Fruit fly (Drosophila melanogaster) whole organism: Measurements from ENCODE around the gene Sbp2.

Source experiments
- CG8478 ChIP-seq: fragments of >200 bp; optimal IDR thresholded peaks from 2 replicates; lab custom pipeline; 2018; ENCODE audit warnings: inconsistent platforms
- Dll ChIP-seq: fragments of >200 bp; optimal IDR thresholded peaks from 2 replicates; lab custom pipeline; 2017
- EcR ChIP-seq, 2 experiments: fragments of >200 bp; optimal IDR thresholded peaks; 2 replicates each; lab custom pipeline; 2017; ENCODE audit warnings: missing biosample characterization in 2 of 2, missing genetic modification characterization in 2 of 2, missing genetic modification reagents in 2 of 2
- pan ChIP-seq: fragments of >200 bp; optimal IDR thresholded peaks from 2 replicates; lab custom pipeline; 2017
- psq ChIP-seq: fragments of >200 bp; optimal IDR thresholded peaks from 2 replicates; lab custom pipeline; 2017
- usp ChIP-seq: fragments of >200 bp; optimal IDR thresholded peaks from 2 replicates; lab custom pipeline; 2017; ENCODE audit warnings: missing biosample characterization, missing genetic modification characterization, mixed read lengths

dm6 chr3L:8340264-8341095, 36.5 kb downstream of the Sbp2 start, which contains the start of the genes Prim1 and CG7083:
- TF ChIP-seq psq (lab: Kevin White, UChicago) (no peak), CG8478 (no peak), Dll (no peak), pan (lab: Kevin White, UChicago) (no peak), usp (GFP tag; lab: Kevin White, UChicago) (no peak), EcR (GFP tag; optimal IDR thresholded peaks at IDR 0.05; lab: Kevin White, UChicago) (no peak)
